Fruit fly (Drosophila melanogaster): Measurements from ENCODE around the gene CG5676.

Gene CG5676

DNA sequence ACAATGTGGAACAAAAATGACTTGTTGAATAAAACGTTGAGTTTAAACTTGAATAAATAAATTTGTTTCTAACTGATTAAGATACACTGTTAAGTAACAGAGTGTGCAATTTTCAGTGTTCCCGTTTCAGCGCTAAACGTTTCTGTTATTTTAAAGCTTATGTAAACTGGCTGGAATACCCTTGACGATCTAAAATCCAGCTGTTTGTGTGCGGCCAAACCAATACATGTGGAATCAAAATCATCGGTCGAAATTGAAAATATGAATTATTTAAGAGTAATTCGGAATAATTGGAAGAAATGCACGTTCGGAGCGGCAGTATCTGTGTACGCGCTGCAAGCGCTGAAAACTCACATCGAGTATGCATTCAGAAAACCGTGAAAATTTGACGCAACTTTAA is 14.2 kb upstream of the CG5676 start, which contains the start of gene Mulk (continued):
- TF ChIP-seq CG9727 (GFP tag; optimal IDR thresholded peaks at IDR 0.05) (no peak), HmgZ (tag; optimal IDR thresholded peaks at IDR 0.05) (peak; percentile 10), crp (GFP tag; optimal IDR thresholded peaks at IDR 0.05) (peak; percentile 0 to 84), fu2 (GFP tag; optimal IDR thresholded peaks at IDR 0.05) (no peak), bowl (GFP tag; IDR thresholded peaks at IDR 0.05) (no peak), MBD-R2 (GFP tag; IDR thresholded peaks at IDR 0.05) (peak; percentile 76), CG17802 (tag; optimal IDR thresholded peaks at IDR 0.05) (no peak)

DNA sequence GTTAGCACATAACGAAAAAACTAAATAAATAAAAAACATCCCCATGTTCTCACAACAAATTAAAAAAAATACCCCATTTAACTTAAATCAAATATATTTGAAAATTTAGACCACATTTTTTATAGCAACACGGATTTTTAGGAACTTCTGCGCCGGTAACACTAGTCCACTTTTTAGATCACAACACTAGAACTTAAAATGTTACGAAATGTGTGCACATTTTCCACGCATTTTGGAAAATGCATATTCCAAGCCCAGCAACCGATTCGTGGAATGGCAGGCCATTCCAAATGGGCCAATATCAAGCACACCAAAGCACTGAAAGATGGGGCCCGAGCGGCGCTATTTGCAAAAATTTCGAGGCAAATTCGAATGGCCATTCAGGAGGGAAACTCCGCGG is 13.0 kb upstream of the CG5676 start, which contains the start of gene CG4957:
Gene CG4957, plus strand, starts transcription at position 185 of the 400 bp plus-strand sequence.
- TF ChIP-seq pzg (GFP tag; optimal IDR thresholded peaks at IDR 0.05) (peak; percentile 33), CG9797 (GFP tag; optimal IDR thresholded peaks at IDR 0.05) (peak; percentile 30), CG12155 (GFP tag; optimal IDR thresholded peaks at IDR 0.05) (no peak), wek (GFP tag; optimal IDR thresholded peaks at IDR 0.05) (no peak), gfzf (GFP tag; optimal IDR thresholded peaks at IDR 0.05) (peak; percentile 70), Bdp1 (GFP tag; optimal IDR thresholded peaks at IDR 0.05) (no peak), CG34224 (GFP tag; IDR thresholded peaks at IDR 0.05; ENCODE audit: partially characterized antibody) (0 out of 3 replicates have a peak, but pooled peaks have one; percentile 14), NFAT (GFP tag; IDR thresholded peaks at IDR 0.05) (no peak), sens (GFP tag) (peak; percentile 53), nerfin-1 (tag; optimal IDR thresholded peaks at IDR 0.05) (peak; percentile 9), E2f2 (GFP tag; IDR thresholded peaks at IDR 0.05) (peak; percentile 46), stwl (tag; optimal IDR thresholded peaks at IDR 0.05) (peak; percentile 30), lbe (GFP tag; optimal IDR thresholded peaks at IDR 0.05) (no peak), Trl (optimal IDR thresholded peaks at IDR 0.05) (no peak), Trl (GFP tag; optimal IDR thresholded peaks at IDR 0.05) (no peak), CG9437 (GFP tag; optimal IDR thresholded peaks at IDR 0.05) (no peak), CG10959 (GFP tag; IDR thresholded peaks at IDR 0.05) (no peak), PHDP (tag; optimal IDR thresholded peaks at IDR 0.05) (no peak), CG18619 (GFP tag; optimal IDR thresholded peaks at IDR 0.05) (no peak), Side (GFP tag; optimal IDR thresholded peaks at IDR 0.05) (no peak), sd (tag; optimal IDR thresholded peaks at IDR 0.05) (peak; percentile 79), Hsf (GFP tag; optimal IDR thresholded peaks at IDR 0.05) (no peak), peb (GFP tag; IDR thresholded peaks at IDR 0.05) (no peak), chinmo (GFP tag; IDR thresholded peaks at IDR 0.05; ENCODE audit: partially characterized antibody) (0 out of 4 replicates have a peak, but pooled peaks have one; percentile 25), Dp (GFP tag; optimal IDR thresholded peaks at IDR 0.05) (peak; percentile 18), Ets97D (GFP tag; optimal IDR thresholded peaks at IDR 0.05) (peak; percentile 14), MBD-R2 (GFP tag; IDR thresholded peaks at IDR 0.05) (peak; percentile 52), CG32767 (GFP tag; IDR thresholded peaks at IDR 0.05) (no peak), CG8944 (GFP tag; optimal IDR thresholded peaks at IDR 0.05) (no peak), CG13624 (GFP tag; optimal IDR thresholded peaks at IDR 0.05) (no peak), Pdp1 (GFP tag; optimal IDR thresholded peaks at IDR 0.05) (peak in 1 of 2 experiments; percentile 78)

DNA sequence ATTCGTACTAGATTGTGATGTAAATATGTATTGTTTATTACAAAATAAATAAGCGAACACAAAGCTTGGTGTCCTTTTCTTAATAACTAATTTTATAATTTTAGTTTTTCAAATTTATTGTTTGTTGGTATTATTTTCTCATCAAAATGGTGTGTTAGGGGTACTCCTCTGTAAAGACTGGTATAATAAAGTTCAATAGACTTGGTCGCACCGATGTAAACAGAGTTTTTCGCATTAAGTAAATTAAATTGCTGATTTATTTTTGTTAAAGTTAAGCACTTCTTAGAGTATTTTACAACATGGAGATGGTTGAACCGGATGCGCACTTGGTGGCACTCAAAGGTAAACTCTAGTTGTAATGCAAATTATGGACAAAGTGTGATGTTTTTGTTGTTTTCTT is 10.8 kb upstream of the CG5676 start, which contains the start of gene CG4953:
Gene CG4953, plus strand, starts transcription at position 193 of the 400 bp plus-strand sequence.
- TF ChIP-seq CG30020 (tag; optimal IDR thresholded peaks at IDR 0.05) (peak; percentile 65), CG6654 (GFP tag; optimal IDR thresholded peaks at IDR 0.05) (no peak), HLHmδ (GFP tag; optimal IDR thresholded peaks at IDR 0.05) (no peak), CG10654 (GFP tag; optimal IDR thresholded peaks at IDR 0.05) (no peak), bigmax (GFP tag; optimal IDR thresholded peaks at IDR 0.05) (no peak), wek (GFP tag; optimal IDR thresholded peaks at IDR 0.05) (peak; percentile 93), Dp (GFP tag; optimal IDR thresholded peaks at IDR 0.05) (peak; percentile 14), pzg (GFP tag; optimal IDR thresholded peaks at IDR 0.05) (peak; percentile 44), phol (tag; optimal IDR thresholded peaks at IDR 0.05) (peak; percentile 0), CG9797 (GFP tag; optimal IDR thresholded peaks at IDR 0.05) (peak; percentile 18), gfzf (GFP tag; optimal IDR thresholded peaks at IDR 0.05) (peak; percentile 67), Xbp1 (GFP tag; optimal IDR thresholded peaks at IDR 0.05) (no peak), Gsc (GFP tag; IDR thresholded peaks at IDR 0.05) (no peak), dmrt99B (tag; optimal IDR thresholded peaks at IDR 0.05) (no peak), MBD-R2 (GFP tag; IDR thresholded peaks at IDR 0.05) (peak; percentile 66), stwl (tag; optimal IDR thresholded peaks at IDR 0.05) (peak; percentile 32), CG1603 (tag; optimal IDR thresholded peaks at IDR 0.05) (peak; percentile 3), CG4617 (GFP tag; optimal IDR thresholded peaks at IDR 0.05; ENCODE audit: borderline replicate concordance) (peak; percentile 25), CG6689 (GFP tag; IDR thresholded peaks at IDR 0.05) (no peak)

Measured in whole organism, embryonic.